Fruit fly (Drosophila melanogaster) whole organism, embryonic: ENCODE measurements around the gene bab1.

ENCODE experiments used
- CG10979 ChIP-seq: fragments of 200-800 bp; sonication (Bioruptor generic); optimal IDR thresholded peaks from 2 replicates; lab custom pipeline; 2018; ENCODE audit warnings: missing biosample characterization, mild to moderate bottlenecking, missing genetic modification characterization, moderate library complexity
- CG11504 ChIP-seq: fragments of 200-800 bp; sonication (Bioruptor generic); optimal IDR thresholded peaks from 3 replicates; lab custom pipeline; 2019; ENCODE audit warnings: missing biosample characterization, mild to moderate bottlenecking, missing genetic modification characterization, moderate library complexity
- CG11695 ChIP-seq: fragments of 200-800 bp; sonication (Bioruptor generic); IDR thresholded peaks from 3 replicates; pipeline ENCODE4 v1.3.6; 2022; ENCODE audit warnings: missing biosample characterization, missing genetic modification characterization
- CG14441 ChIP-seq: fragments of 200-800 bp; sonication (Bioruptor generic); IDR thresholded peaks from 2 replicates; pipeline ENCODE4 v1.3.6; 2022; ENCODE audit warnings: missing biosample characterization, missing genetic modification characterization
- CG14710 ChIP-seq: fragments of 200-800 bp; sonication (Bioruptor generic); optimal IDR thresholded peaks from 3 replicates; lab custom pipeline; 2019; ENCODE audit warnings: missing biosample characterization, mild to moderate bottlenecking, missing genetic modification characterization, moderate library complexity
- CG15073 ChIP-seq: fragments of 200-800 bp; sonication (Bioruptor generic); optimal IDR thresholded peaks from 2 replicates; lab custom pipeline; 2016; ENCODE audit warnings: missing biosample characterization, missing genetic modification characterization
- CG17328 ChIP-seq: fragments of 200-800 bp; sonication (Bioruptor generic); IDR thresholded peaks from 2 replicates; pipeline ENCODE4 v1.3.6; 2022; ENCODE audit warnings: missing biosample characterization, missing genetic modification characterization
- CG17359 ChIP-seq: fragments of 200-800 bp; sonication (Bioruptor generic); optimal IDR thresholded peaks from 3 replicates; lab custom pipeline; 2018; ENCODE audit warnings: missing biosample characterization, mild to moderate bottlenecking, missing genetic modification characterization, moderate library complexity
- CG18764 ChIP-seq: fragments of 200-800 bp; sonication (Bioruptor generic); optimal IDR thresholded peaks from 3 replicates; lab custom pipeline; 2016; ENCODE audit warnings: missing biosample characterization, missing genetic modification characterization
- CG2199 ChIP-seq: fragments of 200-800 bp; sonication (Bioruptor generic); IDR thresholded peaks from 3 replicates; pipeline ENCODE4 v1.3.6; 2022; ENCODE audit warnings: missing biosample characterization, missing genetic modification characterization
- CG2678 ChIP-seq: fragments of 200-800 bp; sonication (Bioruptor generic); optimal IDR thresholded peaks from 3 replicates; lab custom pipeline; 2019; ENCODE audit warnings: missing biosample characterization, mild to moderate bottlenecking, missing genetic modification characterization, moderate library complexity
- CG34224 ChIP-seq: fragments of 200-800 bp; sonication (Bioruptor generic); IDR thresholded peaks from 3 replicates; pipeline ENCODE4 v1.3.6; 2022; ENCODE audit warnings: missing biosample characterization, missing genetic modification characterization; ENCODE audit not compliant: partially characterized antibody
- CG4360 ChIP-seq: fragments of 200-800 bp; sonication (Bioruptor generic); IDR thresholded peaks from 2 replicates; pipeline ENCODE4 v1.3.6; 2022; ENCODE audit warnings: missing biosample characterization, missing genetic modification characterization
- CG6254 ChIP-seq: fragments of 200-800 bp; sonication (Bioruptor generic); optimal IDR thresholded peaks from 3 replicates; lab custom pipeline; 2017; ENCODE audit warnings: mild to moderate bottlenecking, missing biosample characterization, missing genetic modification reagents, missing genetic modification characterization
- CG7556 ChIP-seq: fragments of 200-800 bp; sonication (Bioruptor generic); optimal IDR thresholded peaks from 2 replicates; lab custom pipeline; 2017; ENCODE audit warnings: missing biosample characterization, mild to moderate bottlenecking, missing genetic modification characterization
- CG7839 ChIP-seq: fragments of 200-800 bp; sonication (Bioruptor generic); optimal IDR thresholded peaks from 3 replicates; lab custom pipeline; 2018; ENCODE audit warnings: missing biosample characterization, mild to moderate bottlenecking, missing genetic modification characterization, moderate library complexity
- CG8359 ChIP-seq: fragments of 200-800 bp; sonication (Bioruptor generic); optimal IDR thresholded peaks from 2 replicates; lab custom pipeline; 2017; ENCODE audit warnings: missing biosample characterization, mild to moderate bottlenecking, missing genetic modification characterization, borderline replicate concordance
- D ChIP-seq, 2 experiments: fragments of 200-800 bp in 1 of 2; fragments of >200 bp in 1 of 2; sonication (Bioruptor generic) in 1 of 2; optimal IDR thresholded peaks; 2 replicates in 1 of 2; 3 replicates in 1 of 2; lab custom pipeline; 2017; ENCODE audit warnings: mild to moderate bottlenecking in 1 of 2, missing biosample characterization in 1 of 2, missing genetic modification characterization in 1 of 2, missing genetic modification reagents in 1 of 2
- Deaf1 ChIP-seq: fragments of 200-800 bp; optimal IDR thresholded peaks from 3 replicates; lab custom pipeline; 2019; ENCODE audit warnings: missing biosample characterization, mild to moderate bottlenecking, missing genetic modification characterization, moderate library complexity
- Dll ChIP-seq: fragments of 200-800 bp; sonication (Bioruptor generic); IDR thresholded peaks from 4 replicates; pipeline ENCODE4 v1.3.6; 2022; ENCODE audit warnings: missing biosample characterization, missing genetic modification characterization; ENCODE audit not compliant: partially characterized antibody
- ERR ChIP-seq: fragments of 200-800 bp; sonication (Bioruptor generic); optimal IDR thresholded peaks from 2 replicates; lab custom pipeline; 2016; ENCODE audit warnings: missing biosample characterization, missing genetic modification characterization
- Fer1 ChIP-seq: fragments of 200-800 bp; sonication (Bioruptor generic); optimal IDR thresholded peaks from 2 replicates; lab custom pipeline; 2017; ENCODE audit warnings: missing biosample characterization, mild to moderate bottlenecking, missing genetic modification characterization
- Fer3 ChIP-seq: fragments of 200-800 bp; sonication (Bioruptor generic); optimal IDR thresholded peaks from 2 replicates; lab custom pipeline; 2018; ENCODE audit warnings: missing biosample characterization, mild to moderate bottlenecking, missing genetic modification characterization, moderate library complexity
- H15 ChIP-seq: fragments of 200-800 bp; sonication (Bioruptor generic); IDR thresholded peaks from 3 replicates; pipeline ENCODE4 v1.3.6; 2022; ENCODE audit warnings: missing biosample characterization, missing genetic modification characterization
- Lpt ChIP-seq: fragments of >200 bp; optimal IDR thresholded peaks from 2 replicates; lab custom pipeline; 2018; ENCODE audit warnings: missing biosample characterization, missing genetic modification characterization
- Max ChIP-seq: fragments of 200-800 bp; sonication (Bioruptor generic); optimal IDR thresholded peaks from 2 replicates; lab custom pipeline; 2016; ENCODE audit warnings: missing biosample characterization, mild to moderate bottlenecking, missing genetic modification characterization
- Opbp ChIP-seq: fragments of 200-800 bp; sonication (Bioruptor generic); IDR thresholded peaks from 3 replicates; pipeline ENCODE4 v1.3.6; 2022; ENCODE audit warnings: missing biosample characterization, missing genetic modification characterization; ENCODE audit not compliant: partially characterized antibody
- Rx ChIP-seq: fragments of 200-800 bp; sonication (Bioruptor generic); IDR thresholded peaks from 2 replicates; pipeline ENCODE4 v1.3.6; 2022; ENCODE audit warnings: missing biosample characterization, missing genetic modification characterization
- Vsx1 ChIP-seq: fragments of 200-800 bp; sonication (Bioruptor generic); optimal IDR thresholded peaks from 2 replicates; lab custom pipeline; 2017; ENCODE audit warnings: missing biosample characterization, mild to moderate bottlenecking, missing genetic modification characterization, missing genetic modification reagents
- cas ChIP-seq: fragments of 200-800 bp; sonication (Bioruptor generic); IDR thresholded peaks from 2 replicates; pipeline ENCODE4 v1.3.6; 2022; ENCODE audit warnings: missing biosample characterization, missing genetic modification characterization
- caup ChIP-seq: fragments of 200-800 bp; sonication (Bioruptor generic); optimal IDR thresholded peaks from 3 replicates; lab custom pipeline; 2017; ENCODE audit warnings: missing biosample characterization, mild to moderate bottlenecking, missing genetic modification characterization, moderate library complexity; ENCODE audit not compliant: severe bottlenecking
- cg ChIP-seq: fragments of 200-800 bp; sonication (Bioruptor generic); optimal IDR thresholded peaks from 3 replicates; lab custom pipeline; 2019; ENCODE audit warnings: missing biosample characterization, mild to moderate bottlenecking, missing genetic modification characterization, moderate library complexity
- chn ChIP-seq: fragments of 200-800 bp; sonication (Bioruptor generic); optimal IDR thresholded peaks from 2 replicates; lab custom pipeline; 2016; ENCODE audit warnings: missing biosample characterization, missing genetic modification characterization
- crol ChIP-seq: fragments of 200-800 bp; sonication (Bioruptor generic); IDR thresholded peaks from 2 replicates; pipeline ENCODE4 v1.3.6; 2022; ENCODE audit warnings: missing biosample characterization, missing genetic modification characterization
- dysf ChIP-seq: fragments of 200-800 bp; sonication (Bioruptor generic); IDR thresholded peaks from 3 replicates; pipeline ENCODE4 v1.3.6; 2022; ENCODE audit warnings: missing biosample characterization, missing genetic modification characterization
- fd102C ChIP-seq: fragments of 200-800 bp; sonication (Bioruptor generic); optimal IDR thresholded peaks from 2 replicates; lab custom pipeline; 2018; ENCODE audit warnings: missing biosample characterization, mild to moderate bottlenecking, missing genetic modification characterization, moderate library complexity
- fd96Cb ChIP-seq: fragments of 200-800 bp; sonication (Bioruptor generic); optimal IDR thresholded peaks from 2 replicates; lab custom pipeline; 2018; ENCODE audit warnings: missing biosample characterization, mild to moderate bottlenecking, missing genetic modification characterization, moderate library complexity
- ftz-f1 ChIP-seq: fragments of 200-800 bp; sonication (Bioruptor generic); optimal IDR thresholded peaks from 2 replicates; lab custom pipeline; 2016; ENCODE audit warnings: missing biosample characterization, missing genetic modification characterization
- gcm ChIP-seq: fragments of 200-800 bp; sonication (Bioruptor generic); optimal IDR thresholded peaks from 2 replicates; lab custom pipeline; 2019; ENCODE audit warnings: missing biosample characterization, mild to moderate bottlenecking, missing genetic modification characterization, moderate library complexity
- grn ChIP-seq: fragments of 200-800 bp; sonication (Bioruptor generic); optimal IDR thresholded peaks from 3 replicates; lab custom pipeline; 2017; ENCODE audit warnings: missing biosample characterization, missing genetic modification characterization
- lola ChIP-seq, 3 experiments: fragments of >200 bp in 2 of 3; fragments of 200-800 bp in 1 of 3; sonication (Bioruptor generic) in 1 of 3; optimal IDR thresholded peaks; 2 replicates each; lab custom pipeline; 2017 to 2019; ENCODE audit warnings: missing biosample characterization in 3 of 3, missing genetic modification characterization in 3 of 3, mild to moderate bottlenecking in 1 of 3, moderate library complexity in 1 of 3
- peb ChIP-seq: fragments of 200-800 bp; sonication (Bioruptor generic); IDR thresholded peaks from 2 replicates; pipeline ENCODE4 v1.3.6; 2022; ENCODE audit warnings: missing biosample characterization, missing genetic modification characterization
- phol ChIP-seq: fragments of 200-800 bp; sonication (Bioruptor generic); optimal IDR thresholded peaks from 3 replicates; lab custom pipeline; 2018; ENCODE audit warnings: missing biosample characterization, mild to moderate bottlenecking, missing genetic modification characterization, moderate library complexity
- rib ChIP-seq: fragments of 200-800 bp; sonication (Bioruptor generic); IDR thresholded peaks from 2 replicates; pipeline ENCODE4 v1.3.6; 2022; ENCODE audit warnings: missing biosample characterization, missing genetic modification characterization
- sens ChIP-seq: fragments of 200-800 bp; sonication (Bioruptor generic); peaks from one replicate; lab custom pipeline; 2016; ENCODE audit warnings: missing biosample characterization, missing genetic modification characterization
- sisA ChIP-seq: fragments of 200-800 bp; sonication (Bioruptor generic); IDR thresholded peaks from 2 replicates; pipeline ENCODE4 v1.3.6; 2022; ENCODE audit warnings: missing biosample characterization, missing genetic modification characterization
- sna ChIP-seq: fragments of 200-800 bp; sonication (Bioruptor generic); IDR thresholded peaks from 2 replicates; pipeline ENCODE4 v1.3.6; 2022; ENCODE audit warnings: missing biosample characterization, missing genetic modification characterization; ENCODE audit not compliant: partially characterized antibody
- vfl ChIP-seq: fragments of 200-800 bp; sonication (Bioruptor generic); optimal IDR thresholded peaks from 2 replicates; lab custom pipeline; 2016; ENCODE audit warnings: missing biosample characterization, missing genetic modification characterization
- vnd ChIP-seq: fragments of 200-800 bp; sonication (Bioruptor generic); IDR thresholded peaks from 3 replicates; pipeline ENCODE4 v1.3.6; 2022; ENCODE audit warnings: missing biosample characterization, missing genetic modification characterization; ENCODE audit not compliant: partially characterized antibody

Gene bab1

dm6 chr3L:1082883-1083282 lies 18.0 kb downstream of the bab1 start:
- no peak for TF ChIP-seq H15
- TF ChIP-seq rib (GFP tag; lab: Robert Waterston, UW) = no peak
- peak; percentile 53 for TF ChIP-seq cg (GFP tag; lab: Kevin White, UChicago)
- TF ChIP-seq CG8359 = no peak
- TF ChIP-seq grn (GFP tag; lab: Kevin White, UChicago) = peak; percentile 37
- TF ChIP-seq sens (GFP tag; lab: Kevin White, UChicago) = peak; percentile 61
- TF ChIP-seq Fer3 (tag; lab: Kevin White, UChicago) = no peak
- peak; percentile 19; the same call in 1 of the 2 replicates for TF ChIP-seq crol (GFP tag; lab: Robert Waterston, UW)
- no peak for TF ChIP-seq sna
- no peak for TF ChIP-seq CG17328 (GFP tag; lab: Robert Waterston, UW)
- TF ChIP-seq CG15073 (GFP tag; lab: Kevin White, UChicago) = no peak
- peak; percentile 30 for TF ChIP-seq CG11504 (tag; lab: Kevin White, UChicago)
- TF ChIP-seq CG2199 (GFP tag; lab: Robert Waterston, UW) = peak; percentile 88; the same call in 2 of the 3 replicates
- no peak for TF ChIP-seq ftz-f1 (GFP tag; lab: Kevin White, UChicago)

DNA sequence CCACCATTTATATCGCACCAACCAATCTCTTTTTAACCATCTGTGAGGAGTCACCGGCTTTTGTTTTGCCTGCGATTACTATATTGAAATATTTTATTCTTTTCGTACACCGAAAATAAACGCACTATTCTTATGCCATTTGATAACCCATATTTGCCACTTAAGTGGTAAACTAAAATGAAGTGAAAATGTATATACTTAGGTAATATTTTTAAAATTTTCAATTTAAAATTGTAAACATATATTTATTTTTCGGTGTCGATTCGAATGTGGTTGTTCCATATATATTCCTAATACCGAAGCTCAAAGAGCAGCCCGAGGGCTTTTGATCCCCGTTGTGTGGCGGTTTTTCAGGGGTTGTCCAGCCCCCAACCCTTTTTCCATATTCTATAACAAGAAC lies 22.6 kb downstream of the bab1 start:
- TF ChIP-seq CG18764 (GFP tag; lab: Kevin White, UChicago) (no peak), CG7556 (GFP tag; lab: Kevin White, UChicago) (no peak), lola (GFP tag; optimal IDR thresholded peaks at IDR 0.05; lab: Kevin White, UChicago) (no peak), Fer1 (GFP tag; lab: Kevin White, UChicago) (no peak), Max (no peak), CG7839 (peak; percentile 25), caup (GFP tag; lab: Kevin White, UChicago) (no peak), CG2678 (peak; percentile 41), Opbp (no peak), ERR (GFP tag; lab: Kevin White, UChicago) (no peak), Deaf1 (tag; lab: Kevin White, UChicago) (no peak), CG14441 (GFP tag; lab: Robert Waterston, UW) (no peak), chn (no peak), cas (GFP tag; lab: Robert Waterston, UW) (no peak), Rx (no peak), Dll (GFP tag; lab: Robert Waterston, UW) (no peak), sisA (GFP tag; lab: Robert Waterston, UW) (peak; percentile 40; the same call in 1 of the 2 replicates), gcm (no peak), peb (GFP tag; lab: Robert Waterston, UW) (no peak), CG11695 (GFP tag; lab: Robert Waterston, UW) (no peak), Lpt (GFP tag; lab: Kevin White, UChicago) (no peak), vnd (GFP tag; lab: Robert Waterston, UW) (no peak), CG17359 (tag; lab: Kevin White, UChicago) (peak; percentile 47), fd102C (GFP tag; lab: Kevin White, UChicago) (no peak), CG11504 (tag; lab: Kevin White, UChicago) (peak; percentile 56), phol (peak; percentile 45), CG6254 (GFP tag; lab: Kevin White, UChicago) (peak; percentile 9), dysf (GFP tag; lab: Robert Waterston, UW) (no peak), CG14710 (tag; lab: Kevin White, UChicago) (peak; percentile 11), sens (GFP tag; lab: Kevin White, UChicago) (peak; percentile 23), vfl (GFP tag; lab: Kevin White, UChicago) (no peak), CG4360 (GFP tag; lab: Robert Waterston, UW) (no peak), CG34224 (GFP tag; lab: Robert Waterston, UW) (no peak), CG10979 (tag; lab: Kevin White, UChicago) (peak; percentile 53), D (optimal IDR thresholded peaks at IDR 0.05; lab: Kevin White, UChicago) (no peak), D (GFP tag; optimal IDR thresholded peaks at IDR 0.05; lab: Kevin White, UChicago) (peak; percentile 49), Vsx1 (GFP tag; lab: Kevin White, UChicago) (no peak), fd96Cb (tag; lab: Kevin White, UChicago) (peak; percentile 25)
